Fruit fly (Drosophila melanogaster): ENCODE data around the gene mRpL9.

Gene mRpL9

dm6 chr3R:15328083-15328779 lies 2.3 kb upstream of the mRpL9 start, which contains the start of the genes CG6236 and ea:
TSS of gene CG6236 (minus strand) at chr3R:15328269.
TSS of gene ea (plus strand) at chr3R:15328729.
- TF ChIP-seq Sin3A (optimal IDR thresholded peaks at IDR 0.05) (no peak), insv (optimal IDR thresholded peaks at IDR 0.05) (no peak), Myc (optimal IDR thresholded peaks at IDR 0.05) (no peak), h (optimal IDR thresholded peaks at IDR 0.05) (no peak), ttk (optimal IDR thresholded peaks at IDR 0.05) (no peak), psq (optimal IDR thresholded peaks at IDR 0.05) (no peak)

dm6 chr3R:15332994-15333393 lies 2.5 kb downstream of the mRpL9 start, which contains the start of the genes Fkbp39 and Cyfip:
TSS of gene Fkbp39 (minus strand) at chr3R:15333133.
TSS of gene Cyfip (plus strand) at chr3R:15333266.
- TF ChIP-seq Myc (optimal IDR thresholded peaks at IDR 0.05): no peak
- TF ChIP-seq Sin3A (optimal IDR thresholded peaks at IDR 0.05): no peak
- no peak for TF ChIP-seq ttk (optimal IDR thresholded peaks at IDR 0.05)
- no peak for TF ChIP-seq psq (optimal IDR thresholded peaks at IDR 0.05)
- no peak for TF ChIP-seq insv (optimal IDR thresholded peaks at IDR 0.05)
- no peak for TF ChIP-seq h (optimal IDR thresholded peaks at IDR 0.05)

dm6 chr3R:15339111-15339510 lies 8.6 kb downstream of the mRpL9 start:
- TF ChIP-seq h (optimal IDR thresholded peaks at IDR 0.05) (no peak), Sin3A (optimal IDR thresholded peaks at IDR 0.05) (no peak), insv (optimal IDR thresholded peaks at IDR 0.05) (no peak), Myc (optimal IDR thresholded peaks at IDR 0.05) (no peak), ttk (optimal IDR thresholded peaks at IDR 0.05) (no peak), psq (optimal IDR thresholded peaks at IDR 0.05) (no peak)

- TF ChIP-seq ttk (optimal IDR thresholded peaks at IDR 0.05): no peak
- no peak for TF ChIP-seq psq (optimal IDR thresholded peaks at IDR 0.05)
- no peak for TF ChIP-seq h (optimal IDR thresholded peaks at IDR 0.05)
- no peak for TF ChIP-seq Myc (optimal IDR thresholded peaks at IDR 0.05)
- TF ChIP-seq insv (optimal IDR thresholded peaks at IDR 0.05): no peak
- TF ChIP-seq Sin3A (optimal IDR thresholded peaks at IDR 0.05): no peak
Observed at dm6 chr3R:15340052-15340732, 9.7 kb downstream of the mRpL9 start, which contains the start of gene SerRS-m. TSS of gene SerRS-m (plus strand) at chr3R:15340667.

- TF ChIP-seq ttk (optimal IDR thresholded peaks at IDR 0.05) (no peak), h (optimal IDR thresholded peaks at IDR 0.05) (no peak)
Observed at dm6 chr3R:15342432-15342925, 11.9 kb downstream of the mRpL9 start.

dm6 chr3R:15342926-15343685 lies 12.6 kb downstream of the mRpL9 start, which contains the start of gene Nagk:
TSS of gene Nagk (minus strand) at chr3R:15343256.
- TF ChIP-seq psq (optimal IDR thresholded peaks at IDR 0.05) (no peak), Myc (optimal IDR thresholded peaks at IDR 0.05) (no peak), Sin3A (optimal IDR thresholded peaks at IDR 0.05) (no peak), h (optimal IDR thresholded peaks at IDR 0.05) (no peak), ttk (optimal IDR thresholded peaks at IDR 0.05) (no peak), insv (optimal IDR thresholded peaks at IDR 0.05) (no peak)

dm6 chr3R:15345198-15346017 lies 14.9 kb downstream of the mRpL9 start:
- TF ChIP-seq ttk (optimal IDR thresholded peaks at IDR 0.05) (no peak), Sin3A (optimal IDR thresholded peaks at IDR 0.05) (no peak), psq (optimal IDR thresholded peaks at IDR 0.05) (no peak), insv (optimal IDR thresholded peaks at IDR 0.05) (no peak), Myc (optimal IDR thresholded peaks at IDR 0.05) (no peak), h (optimal IDR thresholded peaks at IDR 0.05) (no peak)

- TF ChIP-seq ttk (optimal IDR thresholded peaks at IDR 0.05) (no peak), Sin3A (optimal IDR thresholded peaks at IDR 0.05) (no peak), psq (optimal IDR thresholded peaks at IDR 0.05) (no peak), h (optimal IDR thresholded peaks at IDR 0.05) (no peak), Myc (optimal IDR thresholded peaks at IDR 0.05) (no peak), insv (optimal IDR thresholded peaks at IDR 0.05) (no peak)
Observed at dm6 chr3R:15346018-15346383, 15.5 kb downstream of the mRpL9 start, which contains the start of the genes Surf4 and CG31301. TSS of gene Surf4 (minus strand) at chr3R:15346176. TSS of gene CG31301 (plus strand) at chr3R:15346205.

- TF ChIP-seq ttk (optimal IDR thresholded peaks at IDR 0.05): no peak
- no peak for TF ChIP-seq h (optimal IDR thresholded peaks at IDR 0.05)
- TF ChIP-seq Myc (optimal IDR thresholded peaks at IDR 0.05): no peak
- no peak for TF ChIP-seq Sin3A (optimal IDR thresholded peaks at IDR 0.05)
- TF ChIP-seq insv (optimal IDR thresholded peaks at IDR 0.05): no peak
- no peak for TF ChIP-seq psq (optimal IDR thresholded peaks at IDR 0.05)
Observed at dm6 chr3R:15347822-15348221, 17.3 kb downstream of the mRpL9 start, which contains the start of the genes CG42726 and CG42727. TSS of gene CG42726 (plus strand) at chr3R:15348048. TSS of gene CG42727 (plus strand) at chr3R:15348048.

- TF ChIP-seq Sin3A (optimal IDR thresholded peaks at IDR 0.05) (no peak), psq (optimal IDR thresholded peaks at IDR 0.05) (no peak)
Observed at dm6 chr3R:15350993-15351426, 20.5 kb downstream of the mRpL9 start, which contains the start of the genes Trs33 and Tmtc4. TSS of gene Trs33 (minus strand) at chr3R:15350995. TSS of gene Tmtc4 (plus strand) at chr3R:15351225.

- no peak for TF ChIP-seq insv (optimal IDR thresholded peaks at IDR 0.05)
- no peak for TF ChIP-seq psq (optimal IDR thresholded peaks at IDR 0.05)
- TF ChIP-seq Sin3A (optimal IDR thresholded peaks at IDR 0.05): no peak
- no peak for TF ChIP-seq Myc (optimal IDR thresholded peaks at IDR 0.05)
- no peak for TF ChIP-seq h (optimal IDR thresholded peaks at IDR 0.05)
- no peak for TF ChIP-seq ttk (optimal IDR thresholded peaks at IDR 0.05)
Observed at dm6 chr3R:15354019-15354418, 23.5 kb downstream of the mRpL9 start.
